Worm (Caenorhabditis elegans): Measurements from ENCODE around the gene F36H9.7.

DNA sequence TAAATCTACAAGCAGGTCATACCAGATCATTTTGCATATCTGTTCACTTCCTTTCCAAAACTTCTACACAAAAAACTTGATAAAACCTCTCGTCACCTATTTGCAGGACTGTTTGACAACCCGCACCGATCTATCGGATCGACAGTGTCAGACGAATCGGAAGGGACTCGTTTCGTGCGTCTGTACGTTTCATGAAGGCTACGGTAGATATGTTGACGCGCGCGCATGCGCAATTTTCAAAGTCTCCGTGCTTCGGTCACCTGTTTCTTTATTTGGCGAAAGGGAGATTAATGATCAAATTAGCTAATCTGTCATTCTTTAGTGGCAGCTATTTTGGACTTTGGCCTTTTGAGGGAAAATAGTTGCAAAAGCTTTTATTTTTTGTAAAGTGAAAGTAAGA, 14.8 kb upstream of the F36H9.7 start:
- TF ChIP-seq odd-2 (tag; optimal IDR thresholded peaks at IDR 0.05), result no peak
- no peak for TF ChIP-seq unc-86 (tag; optimal IDR thresholded peaks at IDR 0.05)
- no peak for TF ChIP-seq ztf-16 (tag; optimal IDR thresholded peaks at IDR 0.05)
- TF ChIP-seq Y22D7AL.16 (tag; optimal IDR thresholded peaks at IDR 0.05), result no peak
- no peak for TF ChIP-seq sox-4 (tag; optimal IDR thresholded peaks at IDR 0.05)
- TF ChIP-seq F13H6.1 (tag; optimal IDR thresholded peaks at IDR 0.05), result no peak
- no peak for TF ChIP-seq K09A11.1 (tag; optimal IDR thresholded peaks at IDR 0.05; ENCODE audit: insufficient read depth)
- TF ChIP-seq C08G9.2 (tag; optimal IDR thresholded peaks at IDR 0.05), result no peak
- no peak for TF ChIP-seq fkh-10 (GFP tag; optimal IDR thresholded peaks at IDR 0.05)
- TF ChIP-seq gmeb-2 (tag; optimal IDR thresholded peaks at IDR 0.05), result no peak
- TF ChIP-seq sox-2 (GFP tag; IDR thresholded peaks at IDR 0.05), result no peak
